Comparison of ENCODE assay signal across 5 fruit fly cellular contexts in the genomic region with DNA sequence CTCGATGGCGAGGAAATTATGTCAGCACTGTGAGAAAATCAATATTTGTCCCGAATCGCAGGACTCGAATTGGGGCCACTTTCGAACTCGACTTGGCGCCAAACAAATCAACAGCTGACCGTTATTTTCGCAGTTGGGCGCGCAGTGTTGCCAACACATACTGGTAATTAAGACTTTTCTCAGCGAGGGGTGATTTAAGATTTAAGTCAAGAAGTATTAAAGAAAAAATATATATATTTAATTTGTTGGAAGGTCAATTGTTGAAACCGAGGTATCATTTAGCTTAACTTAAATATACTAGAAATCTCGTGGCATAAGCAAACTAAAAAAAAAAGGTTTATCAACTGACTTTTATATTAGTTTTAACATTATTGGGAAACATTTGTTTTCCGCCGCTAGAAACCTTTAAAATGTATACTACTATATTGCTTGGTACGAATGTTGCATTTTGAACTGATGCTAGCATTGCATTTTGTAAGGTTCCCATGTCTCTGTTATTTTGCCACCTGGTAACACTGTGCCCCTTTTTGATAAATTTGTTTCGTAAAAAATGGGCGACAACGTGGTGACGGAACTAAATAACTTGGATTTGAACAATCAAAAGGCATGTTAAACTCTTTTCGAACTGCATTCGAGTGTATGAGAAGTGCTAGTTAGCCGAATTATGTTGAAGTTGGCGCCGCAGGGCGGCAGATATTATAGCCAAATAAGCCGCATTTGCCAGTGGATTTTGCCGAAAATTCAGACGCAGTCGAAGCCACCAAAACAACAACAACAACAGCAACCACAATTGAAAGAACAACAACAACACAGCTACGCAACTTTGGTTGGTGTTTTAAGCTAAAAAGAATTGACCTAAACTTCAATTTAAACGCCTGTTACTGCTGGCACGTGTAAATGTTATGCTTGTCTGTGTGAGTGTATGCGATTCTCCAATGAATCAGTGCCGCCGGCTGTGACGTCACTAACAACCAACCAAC.
TF ChIP-seq lines count a peak whose summit lies in the region.

TSS of gene Patsas (minus strand) at position 55 of the 980 bp plus-strand sequence.
TSS of gene ThrRS (plus strand) at position 521 of the 980 bp plus-strand sequence.

- TF ChIP-seq CTCF in whole organism, embryonic (GFP tag; optimal IDR thresholded peaks at IDR 0.05; lab: Kevin White, UChicago): peak; percentile 17

TF ChIP-seq in whole organism, adult, 20 proteins besides CTCF, POLR2A, EP300 and RAD21 (continues in another document):
- TF ChIP-seq CG14711 (tag; optimal IDR thresholded peaks at IDR 0.05; lab: Kevin White, UChicago) (peak; percentile 86), CG11617 (GFP tag; optimal IDR thresholded peaks at IDR 0.05; lab: Kevin White, UChicago) (peak; percentile 76), CG33017 (tag; optimal IDR thresholded peaks at IDR 0.05; lab: Kevin White, UChicago) (peak; percentile 72), pad (GFP tag; optimal IDR thresholded peaks at IDR 0.05; lab: Kevin White, UChicago) (peak; percentile 69), ovo (GFP tag; optimal IDR thresholded peaks at IDR 0.05; lab: Kevin White, UChicago) (peak; percentile 51), tj (GFP tag; optimal IDR thresholded peaks at IDR 0.05; lab: Kevin White, UChicago) (peak; percentile 67), Mnt (GFP tag; optimal IDR thresholded peaks at IDR 0.05; lab: Kevin White, UChicago) (peak; percentile 87), Clk (GFP tag; optimal IDR thresholded peaks at IDR 0.05; lab: Kevin White, UChicago) (peak; percentile 39), bab1 (GFP tag; optimal IDR thresholded peaks at IDR 0.05; lab: Kevin White, UChicago) (peak; percentile 50), toe (GFP tag; optimal IDR thresholded peaks at IDR 0.05; lab: Kevin White, UChicago) (peak; percentile 84), CG5204 (GFP tag; optimal IDR thresholded peaks at IDR 0.05; lab: Kevin White, UChicago) (no peak), CG7101 (tag; optimal IDR thresholded peaks at IDR 0.05; lab: Kevin White, UChicago) (peak; percentile 80), cic (GFP tag; optimal IDR thresholded peaks at IDR 0.05; lab: Kevin White, UChicago) (peak; percentile 39), CG1620 (GFP tag; optimal IDR thresholded peaks at IDR 0.05; lab: Kevin White, UChicago) (peak; percentile 70), Hr96 (GFP tag; optimal IDR thresholded peaks at IDR 0.05; lab: Kevin White, UChicago) (peak; percentile 66)

TF ChIP-seq in whole organism, embryonic, 481 proteins besides CTCF, POLR2A, EP300 and RAD21 (continues in another document):
- TF ChIP-seq chn (GFP tag; optimal IDR thresholded peaks at IDR 0.05; lab: Kevin White, UChicago) (peak; percentile 72), CG42726 (GFP tag; IDR thresholded peaks at IDR 0.05; lab: Robert Waterston, UW; ENCODE audit: partially characterized antibody) (no peak), stwl (tag; optimal IDR thresholded peaks at IDR 0.05; lab: Kevin White, UChicago) (peak; percentile 70), sna (GFP tag; IDR thresholded peaks at IDR 0.05; lab: Robert Waterston, UW; ENCODE audit: partially characterized antibody) (no peak), ssp (GFP tag; IDR thresholded peaks at IDR 0.05; lab: Robert Waterston, UW) (peak; percentile 97), sim (GFP tag; IDR thresholded peaks at IDR 0.05; lab: Robert Waterston, UW) (0 out of 2 replicates have a peak, but pooled peaks have one; percentile 47), Sin3A (optimal IDR thresholded peaks at IDR 0.05; lab: Kevin White, UChicago) (peak; percentile 68), Dip3 (GFP tag; optimal IDR thresholded peaks at IDR 0.05; lab: Kevin White, UChicago) (peak; percentile 68), ERR (GFP tag; optimal IDR thresholded peaks at IDR 0.05; lab: Kevin White, UChicago) (peak; percentile 35), CG4282 (GFP tag; optimal IDR thresholded peaks at IDR 0.05; lab: Kevin White, UChicago) (peak; percentile 19), Xrp1 (GFP tag; IDR thresholded peaks at IDR 0.05; lab: Robert Waterston, UW) (peak; percentile 82), CG7372 (GFP tag; IDR thresholded peaks at IDR 0.05; lab: Robert Waterston, UW) (peak; percentile 82), HLH4C (GFP tag; IDR thresholded peaks at IDR 0.05; lab: Robert Waterston, UW; ENCODE audit: partially characterized antibody) (no peak), D19B (GFP tag; optimal IDR thresholded peaks at IDR 0.05; lab: Kevin White, UChicago) (peak; percentile 72), lola (GFP tag; optimal IDR thresholded peaks at IDR 0.05; lab: Kevin White, UChicago) (peak in 1 of 3 experiments; percentile 85)

TF ChIP-seq in whole organism, prepupa, 60 proteins besides CTCF, POLR2A, EP300 and RAD21 (continues in another document):
- TF ChIP-seq CG4318 (GFP tag; optimal IDR thresholded peaks at IDR 0.05; lab: Kevin White, UChicago): no peak
- peak; percentile 82 for TF ChIP-seq Hr39 (GFP tag; optimal IDR thresholded peaks at IDR 0.05; lab: Kevin White, UChicago)
- TF ChIP-seq Blimp-1 (GFP tag; optimal IDR thresholded peaks at IDR 0.05; lab: Kevin White, UChicago): no peak
- TF ChIP-seq CG9139 (GFP tag; optimal IDR thresholded peaks at IDR 0.05; lab: Kevin White, UChicago): peak; percentile 54
- TF ChIP-seq CG11294 (GFP tag; IDR thresholded peaks at IDR 0.05; lab: Robert Waterston, UW): peak; percentile 68; the same call in 1 of the 2 replicates
- TF ChIP-seq vri (GFP tag; optimal IDR thresholded peaks at IDR 0.05; lab: Kevin White, UChicago): no peak
- peak in 1 of 2 experiments; percentile 49 for TF ChIP-seq salr (GFP tag; optimal IDR thresholded peaks at IDR 0.05; lab: Kevin White, UChicago)
- TF ChIP-seq Smox (GFP tag; optimal IDR thresholded peaks at IDR 0.05; lab: Kevin White, UChicago): no peak
- no peak for TF ChIP-seq CG6854 (GFP tag; optimal IDR thresholded peaks at IDR 0.05; lab: Kevin White, UChicago)
- TF ChIP-seq Lpt (GFP tag; optimal IDR thresholded peaks at IDR 0.05; lab: Kevin White, UChicago): peak; percentile 80
- peak; percentile 66 for TF ChIP-seq CG6792 (GFP tag; optimal IDR thresholded peaks at IDR 0.05; lab: Kevin White, UChicago)
- TF ChIP-seq CG8119 (GFP tag; IDR thresholded peaks at IDR 0.05; lab: Robert Waterston, UW): peak; percentile 83
- no peak for TF ChIP-seq CG6276 (GFP tag; optimal IDR thresholded peaks at IDR 0.05; lab: Kevin White, UChicago)
- TF ChIP-seq Hr38 (GFP tag; optimal IDR thresholded peaks at IDR 0.05; lab: Kevin White, UChicago): no peak
- TF ChIP-seq Eip75B (GFP tag; optimal IDR thresholded peaks at IDR 0.05; lab: Kevin White, UChicago): no peak
- no peak for TF ChIP-seq CG10631 (GFP tag; optimal IDR thresholded peaks at IDR 0.05; lab: Kevin White, UChicago)

TF ChIP-seq in whole organism, pupa, 21 proteins besides CTCF, POLR2A, EP300 and RAD21 (continues in another document):
- peak; percentile 80 for TF ChIP-seq CG9948 (tag; optimal IDR thresholded peaks at IDR 0.05; lab: Kevin White, UChicago)
- TF ChIP-seq Snoo (tag; optimal IDR thresholded peaks at IDR 0.05; lab: Kevin White, UChicago): peak; percentile 76
- TF ChIP-seq EcR (GFP tag; optimal IDR thresholded peaks at IDR 0.05; lab: Kevin White, UChicago): no peak
- no peak for TF ChIP-seq CG13204 (GFP tag; optimal IDR thresholded peaks at IDR 0.05; lab: Kevin White, UChicago)
- TF ChIP-seq Pif1A (GFP tag; optimal IDR thresholded peaks at IDR 0.05; lab: Kevin White, UChicago): no peak
- TF ChIP-seq fd96Ca (GFP tag; IDR thresholded peaks at IDR 0.05; lab: Robert Waterston, UW): peak; percentile 38; the same call in 2 of the 3 replicates
- peak; percentile 71 for TF ChIP-seq CG12605 (GFP tag; IDR thresholded peaks at IDR 0.05; lab: Robert Waterston, UW)
- TF ChIP-seq CG34367 (tag; optimal IDR thresholded peaks at IDR 0.05; lab: Kevin White, UChicago): peak; percentile 74
- no peak for TF ChIP-seq D1 (tag; optimal IDR thresholded peaks at IDR 0.05; lab: Kevin White, UChicago)
- TF ChIP-seq CG4496 (GFP tag; IDR thresholded peaks at IDR 0.05; lab: Robert Waterston, UW): peak; percentile 92
- TF ChIP-seq CG32121 (GFP tag; IDR thresholded peaks at IDR 0.05; lab: Robert Waterston, UW): peak; percentile 80; the same call in 1 of the 2 replicates
- TF ChIP-seq gl (tag; optimal IDR thresholded peaks at IDR 0.05; lab: Kevin White, UChicago): no peak
- peak; percentile 87 for TF ChIP-seq Ets98B (GFP tag; IDR thresholded peaks at IDR 0.05; lab: Robert Waterston, UW)
- TF ChIP-seq CG8301 (tag; optimal IDR thresholded peaks at IDR 0.05; lab: Kevin White, UChicago): peak; percentile 73
- peak; percentile 60 for TF ChIP-seq CG10348 (GFP tag; IDR thresholded peaks at IDR 0.05; lab: Robert Waterston, UW)
- peak; percentile 82 for TF ChIP-seq CG8159 (tag; optimal IDR thresholded peaks at IDR 0.05; lab: Kevin White, UChicago)
- peak; percentile 80 for TF ChIP-seq CG15710 (tag; optimal IDR thresholded peaks at IDR 0.05; lab: Kevin White, UChicago)
- no peak for TF ChIP-seq Pif1B (GFP tag; optimal IDR thresholded peaks at IDR 0.05; lab: Kevin White, UChicago)

TF ChIP-seq in whole organism, wandering third instar larva, 38 proteins besides CTCF, POLR2A, EP300 and RAD21 (continues in another document):
- TF ChIP-seq CG32264 (GFP tag; optimal IDR thresholded peaks at IDR 0.05; lab: Kevin White, UChicago): no peak
- TF ChIP-seq dmrt93B (GFP tag; optimal IDR thresholded peaks at IDR 0.05; lab: Kevin White, UChicago): no peak
- no peak for TF ChIP-seq Hr83 (GFP tag; optimal IDR thresholded peaks at IDR 0.05; lab: Kevin White, UChicago; ENCODE audit: poor library complexity, severe bottlenecking)
- no peak for TF ChIP-seq usp (GFP tag; optimal IDR thresholded peaks at IDR 0.05; lab: Kevin White, UChicago)
- no peak for TF ChIP-seq sage (GFP tag; optimal IDR thresholded peaks at IDR 0.05; lab: Kevin White, UChicago)
- no peak for TF ChIP-seq Hnf4 (GFP tag; optimal IDR thresholded peaks at IDR 0.05; lab: Kevin White, UChicago)
- no peak for TF ChIP-seq h (GFP tag; optimal IDR thresholded peaks at IDR 0.05; lab: Kevin White, UChicago)
- no peak for TF ChIP-seq Abd-B (GFP tag; optimal IDR thresholded peaks at IDR 0.05; lab: Kevin White, UChicago)
- peak in 1 of 2 experiments; percentile 83 for TF ChIP-seq foxo (GFP tag; optimal IDR thresholded peaks at IDR 0.05; lab: Kevin White, UChicago)
- TF ChIP-seq Dif (GFP tag; optimal IDR thresholded peaks at IDR 0.05; lab: Kevin White, UChicago; ENCODE audit: partially characterized antibody): no peak
- peak; percentile 61 for TF ChIP-seq OdsH (GFP tag; optimal IDR thresholded peaks at IDR 0.05; lab: Kevin White, UChicago)
- TF ChIP-seq jim (GFP tag; optimal IDR thresholded peaks at IDR 0.05; lab: Kevin White, UChicago): no peak
- TF ChIP-seq Rel (GFP tag; optimal IDR thresholded peaks at IDR 0.05; lab: Kevin White, UChicago): no peak
- TF ChIP-seq Rel (tag; optimal IDR thresholded peaks at IDR 0.05; lab: Kevin White, UChicago): peak; percentile 36
- TF ChIP-seq N (GFP tag; optimal IDR thresholded peaks at IDR 0.05; lab: Kevin White, UChicago): peak; percentile 77
- no peak for TF ChIP-seq brk (GFP tag; optimal IDR thresholded peaks at IDR 0.05; lab: Kevin White, UChicago)
- no peak for TF ChIP-seq Mio (GFP tag; optimal IDR thresholded peaks at IDR 0.05; lab: Kevin White, UChicago)
- TF ChIP-seq woc (GFP tag; optimal IDR thresholded peaks at IDR 0.05; lab: Kevin White, UChicago): no peak
- TF ChIP-seq Dfd (GFP tag; optimal IDR thresholded peaks at IDR 0.05; lab: Kevin White, UChicago): no peak
- peak; percentile 78 for TF ChIP-seq Sp1 (GFP tag; optimal IDR thresholded peaks at IDR 0.05; lab: Kevin White, UChicago)
